Worm (Caenorhabditis elegans) whole organism, L4 larva: ENCODE measurements around the gene cul-1.
A peak's percentile ranks its signal among the peaks of the same experiment; 100 is the strongest.

Source experiments
- F10B5.3 ChIP-seq: sonication (generic microtip); optimal IDR thresholded peaks from 2 replicates; lab custom pipeline; 2016; ENCODE audit warnings: mild to moderate bottlenecking, missing genetic modification characterization, missing compliant biosample characterization
- F26F4.8 ChIP-seq: fragments of 200-800 bp; sonication (Bioruptor generic); conservative IDR thresholded peaks from 2 replicates; pipeline ENCODE4 v1.3.6; 2022; ENCODE audit warnings: missing genetic modification characterization, missing compliant biosample characterization
- F37D6.2 ChIP-seq: sonication (generic microtip); optimal IDR thresholded peaks from 2 replicates; lab custom pipeline; 2016; ENCODE audit warnings: mild to moderate bottlenecking, missing genetic modification characterization, missing compliant biosample characterization
- T20F7.1 ChIP-seq: fragments of 200-800 bp; sonication (Bioruptor generic); optimal IDR thresholded peaks from 2 replicates; lab custom pipeline; 2018; ENCODE audit warnings: mild to moderate bottlenecking, missing genetic modification characterization, missing compliant biosample characterization
- T26A8.4 ChIP-seq: fragments of 200-800 bp; sonication (Bioruptor generic); IDR thresholded peaks from 2 replicates; pipeline ENCODE4 v1.3.6; 2022; ENCODE audit warnings: missing genetic modification characterization, missing compliant biosample characterization
- ZK546.5 ChIP-seq, 2 experiments: sonication (generic microtip); optimal IDR thresholded peaks; 2 replicates each; lab custom pipeline; 2017; ENCODE audit warnings: missing biosample characterization in 2 of 2, missing genetic modification characterization in 2 of 2
- aly-2 ChIP-seq: sonication (generic microtip); optimal IDR thresholded peaks from 2 replicates; lab custom pipeline; 2018; ENCODE audit warnings: missing biosample characterization, missing genetic modification characterization
- ama-1 ChIP-seq: fragments of 150-350 bp; optimal IDR thresholded peaks from 2 replicates; lab custom pipeline; 2014; ENCODE audit warnings: inconsistent platforms, mixed read lengths
- ceh-28 ChIP-seq: fragments of 150-350 bp; optimal IDR thresholded peaks from 2 replicates; lab custom pipeline; 2014; ENCODE audit warnings: missing biosample characterization, missing genetic modification reagents, missing genetic modification characterization
- ces-1 ChIP-seq: fragments of 150-350 bp; sonication (generic microtip); optimal IDR thresholded peaks from 4 replicates; lab custom pipeline; 2014; ENCODE audit warnings: missing biosample characterization, missing genetic modification reagents, missing genetic modification characterization
- ctbp-1 ChIP-seq: fragments of 200-800 bp; sonication (Bioruptor generic); IDR thresholded peaks from 2 replicates; pipeline ENCODE4 v1.3.6; 2022; ENCODE audit warnings: missing genetic modification reagents, missing genetic modification characterization, missing compliant biosample characterization
- daf-16 ChIP-seq, 3 experiments: sonication (generic microtip); optimal IDR thresholded peaks; 2 replicates each; lab custom pipeline; 2016 to 2017; ENCODE audit warnings: missing genetic modification characterization in 3 of 3, missing genetic modification reagents in 3 of 3, mild to moderate bottlenecking in 2 of 3, missing compliant biosample characterization in 2 of 3, missing biosample characterization in 1 of 3, moderate library complexity in 1 of 3
- dmd-6 ChIP-seq: fragments of 200-800 bp; sonication (Bioruptor generic); IDR thresholded peaks from 2 replicates; pipeline ENCODE4 v1.3.6; 2022; ENCODE audit warnings: missing genetic modification reagents, missing genetic modification characterization, missing compliant biosample characterization
- dmd-9 ChIP-seq: fragments of 200-800 bp; sonication (Bioruptor generic); IDR thresholded peaks from 2 replicates; pipeline ENCODE4 v1.3.6; 2022; ENCODE audit warnings: missing genetic modification reagents, missing genetic modification characterization, missing compliant biosample characterization
- egl-43 ChIP-seq: fragments of 200-800 bp; sonication (Bioruptor generic); IDR thresholded peaks from 2 replicates; pipeline ENCODE4 v1.3.6; 2022; ENCODE audit warnings: missing genetic modification reagents, missing genetic modification characterization, missing compliant biosample characterization
- fkh-10 ChIP-seq: fragments of 150-350 bp; optimal IDR thresholded peaks from 2 replicates; lab custom pipeline; 2014; ENCODE audit warnings: missing biosample characterization, missing genetic modification reagents, missing genetic modification characterization
- hif-1 ChIP-seq, 2 experiments: sonication (generic microtip); optimal IDR thresholded peaks; 2 replicates each; lab custom pipeline; 2016 to 2017; ENCODE audit warnings: missing compliant biosample characterization in 2 of 2, missing genetic modification characterization in 2 of 2, missing genetic modification reagents in 2 of 2, missing genotype in 2 of 2, mild to moderate bottlenecking in 1 of 2
- hlh-11 ChIP-seq: fragments of 200-800 bp; sonication (Bioruptor generic); optimal IDR thresholded peaks from 2 replicates; lab custom pipeline; 2018; ENCODE audit warnings: mild to moderate bottlenecking, missing genetic modification characterization, missing compliant biosample characterization
- hlh-30 ChIP-seq: sonication (generic microtip); optimal IDR thresholded peaks from 2 replicates; lab custom pipeline; 2017; ENCODE audit warnings: antibody characterized with exemption, mild to moderate bottlenecking, missing genetic modification characterization, missing compliant biosample characterization; ENCODE audit not compliant: insufficient read depth
- hmg-1.1 ChIP-seq: fragments of 200-800 bp; sonication (Bioruptor generic); IDR thresholded peaks from 2 replicates; pipeline ENCODE4 v1.3.6; 2022; ENCODE audit warnings: missing genetic modification reagents, missing genetic modification characterization, missing compliant biosample characterization
- lin-29 ChIP-seq: fragments of 200-800 bp; sonication (Bioruptor generic); IDR thresholded peaks from 2 replicates; pipeline ENCODE4 v1.3.6; 2022; ENCODE audit warnings: missing genetic modification reagents, missing genetic modification characterization, missing compliant biosample characterization
- lin-38 ChIP-seq: fragments of 200-800 bp; sonication (Bioruptor generic); IDR thresholded peaks from 2 replicates; pipeline ENCODE4 v1.3.6; 2022; ENCODE audit warnings: missing genetic modification reagents, missing genetic modification characterization, missing compliant biosample characterization
- mdl-1 ChIP-seq, 2 experiments: fragments of 150-350 bp in 1 of 2; sonication (generic microtip) in 1 of 2; optimal IDR thresholded peaks; 2 replicates each; lab custom pipeline; 2014 to 2017; ENCODE audit warnings: missing biosample characterization in 2 of 2, missing genetic modification characterization in 2 of 2
- mxl-3 ChIP-seq: fragments of 200-800 bp; sonication (Bioruptor generic); optimal IDR thresholded peaks from 2 replicates; lab custom pipeline; 2018; ENCODE audit warnings: mild to moderate bottlenecking, missing genetic modification characterization, missing compliant biosample characterization
- nhr-10 ChIP-seq: fragments of 150-350 bp; optimal IDR thresholded peaks from 2 replicates; lab custom pipeline; 2014; ENCODE audit warnings: missing biosample characterization, missing genetic modification characterization
- nhr-11 ChIP-seq: fragments of 150-350 bp; optimal IDR thresholded peaks from 2 replicates; lab custom pipeline; 2014; ENCODE audit warnings: missing biosample characterization, missing genetic modification characterization
- nhr-111 ChIP-seq: fragments of 200-800 bp; sonication (Bioruptor generic); optimal IDR thresholded peaks from 2 replicates; lab custom pipeline; 2018; ENCODE audit warnings: mild to moderate bottlenecking, missing genetic modification characterization, missing compliant biosample characterization
- nhr-28 ChIP-seq: fragments of 150-350 bp; optimal IDR thresholded peaks from 2 replicates; lab custom pipeline; 2014; ENCODE audit warnings: missing biosample characterization, missing genetic modification characterization
- nhr-42 ChIP-seq: fragments of 200-800 bp; sonication (Bioruptor generic); IDR thresholded peaks from 2 replicates; pipeline ENCODE4 v1.3.6; 2022; ENCODE audit warnings: missing genetic modification characterization, missing compliant biosample characterization
- nhr-48 ChIP-seq: sonication (generic microtip); optimal IDR thresholded peaks from 2 replicates; lab custom pipeline; 2016; ENCODE audit warnings: mild to moderate bottlenecking, missing genetic modification characterization, missing compliant biosample characterization
- nhr-6 ChIP-seq: fragments of 150-350 bp; optimal IDR thresholded peaks from 2 replicates; lab custom pipeline; 2014; ENCODE audit warnings: missing biosample characterization, missing genetic modification characterization
- nhr-76 ChIP-seq: fragments of 150-350 bp; optimal IDR thresholded peaks from 2 replicates; lab custom pipeline; 2014; ENCODE audit warnings: missing biosample characterization, missing genetic modification characterization
- nhr-77 ChIP-seq: fragments of 150-350 bp; optimal IDR thresholded peaks from 2 replicates; lab custom pipeline; 2014; ENCODE audit warnings: missing biosample characterization, missing genetic modification characterization
- pha-4 ChIP-seq, 2 experiments: fragments of 150-350 bp in 1 of 2; fragments of 200-800 bp in 1 of 2; sonication (Bioruptor generic) in 1 of 2; IDR thresholded peaks in 1 of 2; optimal IDR thresholded peaks in 1 of 2; 2 replicates each; pipeline versions ENCODE4 v1.3.6 to Lab custom; 2014 to 2022; ENCODE audit warnings: missing genetic modification characterization in 2 of 2, missing genetic modification reagents in 2 of 2, missing biosample characterization in 1 of 2, missing compliant biosample characterization in 1 of 2
- rbr-2 ChIP-seq: sonication (generic microtip); optimal IDR thresholded peaks from 2 replicates; lab custom pipeline; 2016; ENCODE audit warnings: missing genotype, missing genetic modification characterization, missing compliant biosample characterization
- sdz-12 ChIP-seq: fragments of 200-800 bp; sonication (Bioruptor generic); optimal IDR thresholded peaks from 2 replicates; lab custom pipeline; 2018; ENCODE audit warnings: mild to moderate bottlenecking, missing genetic modification characterization, missing compliant biosample characterization
- set-16 ChIP-seq: fragments of 200-800 bp; sonication (Bioruptor generic); IDR thresholded peaks from 2 replicates; pipeline ENCODE4 v1.3.6; 2022; ENCODE audit warnings: missing genetic modification reagents, missing genetic modification characterization, missing compliant biosample characterization
- snpc-1.2 ChIP-seq: fragments of 200-800 bp; sonication (Bioruptor generic); IDR thresholded peaks from 2 replicates; pipeline ENCODE4 v1.3.6; 2022; ENCODE audit warnings: missing genetic modification reagents, missing genetic modification characterization, missing compliant biosample characterization
- spr-1 ChIP-seq: sonication (generic microtip); optimal IDR thresholded peaks from 2 replicates; lab custom pipeline; 2016; ENCODE audit warnings: mild to moderate bottlenecking, missing genetic modification characterization, missing compliant biosample characterization
- spr-3 ChIP-seq: fragments of 200-800 bp; sonication (Bioruptor generic); optimal IDR thresholded peaks from 2 replicates; lab custom pipeline; 2018; ENCODE audit warnings: mild to moderate bottlenecking, missing genetic modification characterization, missing compliant biosample characterization
- tag-97 ChIP-seq: fragments of 200-800 bp; sonication (Bioruptor generic); IDR thresholded peaks from 2 replicates; pipeline ENCODE4 v1.3.6; 2022; ENCODE audit warnings: missing genetic modification characterization, missing compliant biosample characterization

Gene cul-1

ce11 chrIII:10463653-10464052 is 7.4 kb upstream of the cul-1 start (continued):
- TF ChIP-seq aly-2 (no peak), nhr-76 (tag; lab: Kevin White, UChicago) (no peak), hlh-30 (tag; lab: Kevin White, UChicago) (peak; percentile 86), F10B5.3 (tag; lab: Kevin White, UChicago) (no peak), T26A8.4 (GFP tag; lab: Robert Waterston, UW) (peak; percentile 32; the same call in 1 of the 2 replicates), lin-38 (peak; percentile 50), pha-4 (GFP tag; IDR thresholded peaks at IDR 0.05; lab: Robert Waterston, UW) (no peak), pha-4 (tag; optimal IDR thresholded peaks at IDR 0.05; lab: Kevin White, UChicago) (no peak), nhr-6 (tag; lab: Kevin White, UChicago) (peak; percentile 14), hmg-1.1 (peak; percentile 52; the same call in 1 of the 2 replicates), nhr-28 (peak; percentile 95), nhr-77 (tag; lab: Kevin White, UChicago) (peak; percentile 76), nhr-10 (tag; lab: Kevin White, UChicago) (peak; percentile 7), nhr-11 (tag; lab: Kevin White, UChicago) (peak; percentile 10), hlh-11 (tag; lab: Kevin White, UChicago) (peak; percentile 82), F37D6.2 (tag; lab: Kevin White, UChicago) (no peak), ceh-28 (tag; lab: Kevin White, UChicago) (peak; percentile 59), dmd-6 (GFP tag; lab: Robert Waterston, UW) (peak; percentile 33), nhr-111 (GFP tag; lab: Kevin White, UChicago) (no peak), egl-43 (GFP tag; lab: Robert Waterston, UW) (no peak), ctbp-1 (no peak), mdl-1 (tag; optimal IDR thresholded peaks at IDR 0.05; lab: Kevin White, UChicago) (peak in 1 of 2 experiments; percentile 11), spr-3 (no peak), daf-16 (GFP tag; optimal IDR thresholded peaks at IDR 0.05; lab: Kevin White, UChicago) (no peak), daf-16 (tag; optimal IDR thresholded peaks at IDR 0.05; lab: Kevin White, UChicago) (peak; percentile 95), nhr-48 (tag; lab: Kevin White, UChicago) (peak; percentile 8), F26F4.8 (GFP tag; lab: Robert Waterston, UW) (no peak), nhr-42 (GFP tag; lab: Robert Waterston, UW) (no peak), mxl-3 (GFP tag; lab: Kevin White, UChicago) (peak; percentile 46), spr-1 (tag; lab: Kevin White, UChicago) (peak; percentile 30), ama-1 (lab: Kevin White, UChicago) (no peak), tag-97 (GFP tag; lab: Robert Waterston, UW) (no peak)
- TF ChIP-seq, all 104 proteins: peak for 25

- TF ChIP-seq lin-29, result 0 out of 2 replicates have a peak, but pooled peaks have one; percentile 8
- no peak for TF ChIP-seq sdz-12 (GFP tag; lab: Kevin White, UChicago)
- TF ChIP-seq set-16 (GFP tag; lab: Robert Waterston, UW), result peak; percentile 87
Observed at ce11 chrIII:10464455-10464854, 6.6 kb upstream of the cul-1 start.

DNA sequence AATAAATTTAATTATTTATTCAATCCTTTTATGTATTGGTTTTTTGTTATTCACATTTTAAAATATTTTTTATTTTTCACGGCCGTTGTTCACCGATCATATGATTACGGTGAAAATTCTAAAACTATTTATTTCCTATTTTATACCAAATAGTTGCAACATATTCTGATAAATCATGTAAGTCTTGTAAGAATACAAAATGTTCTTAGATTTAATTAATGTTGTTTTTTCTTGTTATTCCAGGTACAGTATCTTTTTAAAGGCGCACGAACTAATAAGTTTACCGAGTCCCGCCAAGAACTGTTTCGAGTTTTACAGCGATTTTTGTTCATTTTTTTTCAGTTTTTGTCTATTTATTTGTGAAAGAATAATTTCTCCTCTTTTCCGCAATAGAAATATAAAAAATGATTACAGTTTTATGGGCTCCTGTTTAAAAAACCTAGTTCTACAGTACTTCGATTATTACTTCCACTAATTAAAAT is 1.4 kb upstream of the cul-1 start, which contains the start of gene D2045.5:
Gene D2045.5 (minus strand): TSS at position 51 of the 482 bp plus-strand sequence.
- TF ChIP-seq rbr-2, result no peak
- TF ChIP-seq fkh-10 (GFP tag; lab: Kevin White, UChicago), result no peak
- TF ChIP-seq pha-4 (GFP tag; IDR thresholded peaks at IDR 0.05; lab: Robert Waterston, UW), result no peak
- TF ChIP-seq pha-4 (tag; optimal IDR thresholded peaks at IDR 0.05; lab: Kevin White, UChicago), result no peak
- TF ChIP-seq ZK546.5 (tag; optimal IDR thresholded peaks at IDR 0.05; lab: Kevin White, UChicago), result no peak
- no peak for TF ChIP-seq dmd-9 (GFP tag; lab: Robert Waterston, UW)
- no peak for TF ChIP-seq hif-1 (tag; optimal IDR thresholded peaks at IDR 0.05; lab: Kevin White, UChicago)
- no peak for TF ChIP-seq ces-1 (GFP tag; lab: Kevin White, UChicago)
- TF ChIP-seq nhr-28, result no peak
- TF ChIP-seq ama-1 (lab: Kevin White, UChicago), result no peak
- no peak for TF ChIP-seq snpc-1.2
- TF ChIP-seq nhr-10 (tag; lab: Kevin White, UChicago), result no peak
- no peak for TF ChIP-seq hlh-30 (tag; lab: Kevin White, UChicago)
- TF ChIP-seq T20F7.1 (GFP tag; lab: Kevin White, UChicago), result no peak
